Worm (Caenorhabditis elegans) whole organism, L1 larva: ENCODE data around the gene C27F2.4.
A peak's percentile ranks its signal among the peaks of the same experiment; 100 is the strongest.

Source experiments
- C16A3.4 ChIP-seq: fragments of 150-350 bp; optimal IDR thresholded peaks from 2 replicates; lab custom pipeline; 2014; ENCODE audit warnings: missing biosample characterization, missing genetic modification characterization
- Y116A8C.19 ChIP-seq: sonication (generic microtip); optimal IDR thresholded peaks from 2 replicates; lab custom pipeline; 2016; ENCODE audit warnings: missing compliant biosample characterization, missing genetic modification characterization, borderline replicate concordance
- aha-1 ChIP-seq: fragments of 150-350 bp; optimal IDR thresholded peaks from 2 replicates; lab custom pipeline; 2014; ENCODE audit warnings: missing biosample characterization, missing genetic modification characterization
- aly-2 ChIP-seq: fragments of 150-350 bp; optimal IDR thresholded peaks from 2 replicates; lab custom pipeline; 2014; ENCODE audit warnings: missing biosample characterization, missing genetic modification characterization
- ceh-63 ChIP-seq: fragments of 200-800 bp; sonication (Bioruptor generic); optimal IDR thresholded peaks from 2 replicates; lab custom pipeline; 2018; ENCODE audit warnings: mild to moderate bottlenecking, missing genetic modification characterization, missing compliant biosample characterization
- ceh-82 ChIP-seq, 3 experiments: fragments of 150-350 bp in 1 of 3; sonication (generic microtip) in 2 of 3; optimal IDR thresholded peaks; 2 replicates each; lab custom pipeline; 2014 to 2017; ENCODE audit warnings: missing biosample characterization in 3 of 3, missing genetic modification characterization in 3 of 3
- ceh-88 ChIP-seq: fragments of 200-800 bp; sonication (Bioruptor generic); IDR thresholded peaks from 2 replicates; pipeline ENCODE4 v1.3.6; 2022; ENCODE audit warnings: missing genetic modification characterization, missing compliant biosample characterization
- dpl-1 ChIP-seq, 3 experiments: fragments of 150-350 bp in 2 of 3; sonication (generic microtip) in 1 of 3; optimal IDR thresholded peaks; 2 replicates each; lab custom pipeline; 2014 to 2017; ENCODE audit warnings: missing biosample characterization in 3 of 3, missing genetic modification characterization in 3 of 3, missing genetic modification reagents in 3 of 3
- efl-1 ChIP-seq, 4 experiments: fragments of 150-350 bp; optimal IDR thresholded peaks in 3 of 4; peaks in 1 of 4; 1 replicate in 1 of 4; 2 replicates in 3 of 4; lab custom pipeline; 2014; ENCODE audit warnings: missing biosample characterization in 2 of 4, missing genetic modification characterization in 2 of 4, missing genetic modification reagents in 2 of 4
- efl-3 ChIP-seq: fragments of 200-800 bp; sonication (Bioruptor generic); optimal IDR thresholded peaks from 2 replicates; lab custom pipeline; 2018; ENCODE audit warnings: mild to moderate bottlenecking, missing genetic modification characterization, missing compliant biosample characterization
- elt-3 ChIP-seq, 6 experiments: fragments of 150-350 bp in 1 of 6; sonication (generic microtip); optimal IDR thresholded peaks; 2 replicates each; lab custom pipeline; 2017 to 2018; ENCODE audit warnings: missing biosample characterization in 6 of 6, missing genetic modification characterization in 6 of 6, inconsistent platforms in 1 of 6
- ets-5 ChIP-seq: fragments of 200-800 bp; sonication (Bioruptor generic); IDR thresholded peaks from 2 replicates; pipeline ENCODE4 v1.3.6; 2022; ENCODE audit warnings: missing genetic modification characterization, missing compliant biosample characterization
- fkh-4 ChIP-seq: sonication (generic microtip); optimal IDR thresholded peaks from 2 replicates; lab custom pipeline; 2016; ENCODE audit warnings: missing compliant biosample characterization, missing genetic modification characterization, borderline replicate concordance
- fkh-8 ChIP-seq: sonication (generic microtip); optimal IDR thresholded peaks from 2 replicates; lab custom pipeline; 2016; ENCODE audit warnings: mild to moderate bottlenecking, missing genetic modification characterization, missing compliant biosample characterization
- fos-1 ChIP-seq: fragments of 150-350 bp; optimal IDR thresholded peaks from 2 replicates; lab custom pipeline; 2014; ENCODE audit warnings: missing biosample characterization, missing genetic modification characterization
- grh-1 ChIP-seq: fragments of 200-800 bp; sonication (Bioruptor generic); IDR thresholded peaks from 2 replicates; pipeline ENCODE4 v1.3.6; 2022; ENCODE audit warnings: missing genetic modification reagents, missing genetic modification characterization, missing compliant biosample characterization
- hlh-17 ChIP-seq: fragments of 200-800 bp; sonication (Bioruptor generic); optimal IDR thresholded peaks from 2 replicates; lab custom pipeline; 2018; ENCODE audit warnings: missing genetic modification characterization, mild to moderate bottlenecking, missing compliant biosample characterization, moderate library complexity, borderline replicate concordance
- hpl-2 ChIP-seq: fragments of 150-350 bp; optimal IDR thresholded peaks from 2 replicates; lab custom pipeline; 2014; ENCODE audit warnings: missing biosample characterization, missing genetic modification reagents, missing genetic modification characterization
- irx-1 ChIP-seq: sonication (generic microtip); optimal IDR thresholded peaks from 2 replicates; lab custom pipeline; 2016; ENCODE audit warnings: missing genetic modification characterization, missing compliant biosample characterization
- isw-1 ChIP-seq: fragments of 200-800 bp; sonication (Bioruptor generic); IDR thresholded peaks from 2 replicates; pipeline ENCODE4 v1.3.6; 2022; ENCODE audit warnings: missing genetic modification characterization, missing compliant biosample characterization
- lin-14 ChIP-seq: fragments of 200-800 bp; sonication (Bioruptor generic); optimal IDR thresholded peaks from 2 replicates; lab custom pipeline; 2018; ENCODE audit warnings: mild to moderate bottlenecking, missing genetic modification characterization, moderate library complexity, missing compliant biosample characterization
- lin-39 ChIP-seq: fragments of 150-350 bp; optimal IDR thresholded peaks from 2 replicates; lab custom pipeline; 2014; ENCODE audit warnings: missing biosample characterization, missing genetic modification reagents, missing genetic modification characterization
- mdl-1 ChIP-seq, 2 experiments: fragments of 150-350 bp; optimal IDR thresholded peaks; 2 replicates each; lab custom pipeline; 2014 to 2017; ENCODE audit warnings: missing biosample characterization in 2 of 2, missing genetic modification characterization in 2 of 2, inconsistent platforms in 1 of 2
- nhr-47 ChIP-seq: sonication (generic microtip); optimal IDR thresholded peaks from 2 replicates; lab custom pipeline; 2016; ENCODE audit warnings: mild to moderate bottlenecking, missing genetic modification characterization, moderate library complexity, missing compliant biosample characterization
- nhr-90 ChIP-seq: sonication (generic microtip); optimal IDR thresholded peaks from 2 replicates; lab custom pipeline; 2016; ENCODE audit warnings: mild to moderate bottlenecking, missing genetic modification characterization, missing compliant biosample characterization; ENCODE audit not compliant: poor library complexity
- skn-1 ChIP-seq: fragments of 150-350 bp; optimal IDR thresholded peaks from 2 replicates; lab custom pipeline; 2014; ENCODE audit warnings: missing biosample characterization, missing genetic modification characterization
- snu-23 ChIP-seq: sonication (generic microtip); optimal IDR thresholded peaks from 2 replicates; lab custom pipeline; 2016; ENCODE audit warnings: missing genetic modification characterization, missing compliant biosample characterization
- sox-4 ChIP-seq: sonication (generic microtip); optimal IDR thresholded peaks from 2 replicates; lab custom pipeline; 2016; ENCODE audit warnings: missing genetic modification characterization, missing compliant biosample characterization
- sptf-1 ChIP-seq: fragments of 150-350 bp; optimal IDR thresholded peaks from 2 replicates; lab custom pipeline; 2014; ENCODE audit warnings: missing biosample characterization, missing genetic modification characterization
- tbx-2 ChIP-seq: sonication (generic microtip); optimal IDR thresholded peaks from 2 replicates; lab custom pipeline; 2016; ENCODE audit warnings: missing genetic modification characterization, missing compliant biosample characterization
- tlp-1 ChIP-seq: fragments of 150-350 bp; optimal IDR thresholded peaks from 2 replicates; lab custom pipeline; 2014; ENCODE audit warnings: missing biosample characterization, missing genetic modification characterization
- unc-130 ChIP-seq: fragments of 150-350 bp; optimal IDR thresholded peaks from 2 replicates; lab custom pipeline; 2017; ENCODE audit warnings: missing biosample characterization, missing genetic modification characterization, inconsistent platforms
- unc-30 ChIP-seq: sonication (generic microtip); optimal IDR thresholded peaks from 2 replicates; lab custom pipeline; 2017; ENCODE audit warnings: missing biosample characterization, missing genetic modification characterization
- unc-86 ChIP-seq: sonication (generic microtip); optimal IDR thresholded peaks from 2 replicates; lab custom pipeline; 2016; ENCODE audit warnings: missing genetic modification characterization, missing compliant biosample characterization
- vab-15 ChIP-seq: sonication (generic microtip); optimal IDR thresholded peaks from 2 replicates; lab custom pipeline; 2017; ENCODE audit warnings: missing genotype, mild to moderate bottlenecking, missing genetic modification characterization, missing compliant biosample characterization
- xbp-1 ChIP-seq: sonication (generic microtip); optimal IDR thresholded peaks from 2 replicates; lab custom pipeline; 2016; ENCODE audit warnings: missing genetic modification characterization, missing compliant biosample characterization
- zip-4 ChIP-seq: fragments of 200-800 bp; sonication (Bioruptor generic); optimal IDR thresholded peaks from 2 replicates; lab custom pipeline; 2018; ENCODE audit warnings: mild to moderate bottlenecking, missing genetic modification characterization, moderate library complexity, missing compliant biosample characterization

The C27F2.4 gene

DNA sequence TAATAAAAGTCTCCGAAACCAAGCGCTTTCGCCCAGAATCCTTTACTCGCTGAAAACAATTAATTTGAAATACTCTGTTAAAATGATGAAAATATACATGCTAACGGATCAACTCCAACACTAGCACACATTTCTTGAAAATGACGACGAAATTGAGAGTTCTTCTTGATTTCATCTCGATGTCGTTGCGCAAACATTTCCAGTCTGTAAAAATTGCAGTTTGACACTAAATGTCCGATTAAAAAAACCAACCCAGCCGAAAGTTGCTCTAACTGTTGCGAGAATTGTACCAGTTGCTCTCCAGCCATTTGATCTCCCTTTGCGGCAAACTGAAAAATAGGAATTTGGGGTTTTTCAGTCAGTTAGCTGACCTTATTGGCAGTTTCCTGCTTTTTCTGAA, 1.2 kb upstream of the C27F2.4 start:
- no peak for TF ChIP-seq fkh-8 (tag; lab: Kevin White, UChicago)
- no peak for TF ChIP-seq tbx-2
- TF ChIP-seq dpl-1 (GFP tag; optimal IDR thresholded peaks at IDR 0.05; lab: Kevin White, UChicago) = no peak
- no peak for TF ChIP-seq zip-4 (GFP tag; lab: Kevin White, UChicago)
- TF ChIP-seq efl-1 (optimal IDR thresholded peaks at IDR 0.05; lab: Kevin White, UChicago) = no peak
- peak in 1 of 2 experiments; percentile 26 for TF ChIP-seq efl-1 (GFP tag; optimal IDR thresholded peaks at IDR 0.05 in 1 of 2; lab: Kevin White, UChicago)
- no peak for TF ChIP-seq sptf-1
- TF ChIP-seq sox-4 (tag; lab: Kevin White, UChicago) = no peak
- no peak for TF ChIP-seq skn-1 (tag; lab: Kevin White, UChicago)

DNA sequence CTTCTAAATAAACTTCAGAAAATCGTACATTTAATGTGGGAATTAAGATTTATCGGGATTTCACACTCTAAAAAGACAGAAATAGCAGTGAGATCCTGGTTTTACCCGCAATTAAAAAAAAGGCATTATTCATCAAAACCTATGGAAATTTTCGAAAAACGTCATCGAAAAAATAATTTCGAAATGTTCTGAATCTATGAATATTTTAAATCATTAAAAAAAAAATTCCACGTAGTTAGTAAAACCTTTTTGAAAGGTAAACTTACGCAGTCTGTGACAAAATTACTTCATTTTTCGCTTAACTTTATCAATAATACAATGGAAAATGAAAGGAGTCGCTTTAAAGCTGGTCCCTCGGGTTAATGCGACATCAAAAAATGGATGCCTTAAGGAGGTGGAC, 3.5 kb downstream of the C27F2.4 start, which contains the start of gene C26E6.1:
Gene C26E6.1 (plus strand): TSS at position 301 of the 400 bp plus-strand sequence.
- no peak for TF ChIP-seq hpl-2 (GFP tag; lab: Kevin White, UChicago)
- no peak for TF ChIP-seq nhr-47 (tag; lab: Kevin White, UChicago)
- no peak for TF ChIP-seq vab-15
- no peak for TF ChIP-seq fkh-4 (tag; lab: Kevin White, UChicago)
- no peak for TF ChIP-seq elt-3 (tag; optimal IDR thresholded peaks at IDR 0.05; lab: Kevin White, UChicago)
- TF ChIP-seq irx-1 (tag; lab: Kevin White, UChicago) = no peak
- no peak for TF ChIP-seq mdl-1 (tag; optimal IDR thresholded peaks at IDR 0.05; lab: Kevin White, UChicago)
- TF ChIP-seq ceh-63 (GFP tag; lab: Kevin White, UChicago) = no peak
- TF ChIP-seq hlh-17 = no peak
- TF ChIP-seq sptf-1 = no peak
- no peak for TF ChIP-seq aly-2 (tag; lab: Kevin White, UChicago)
- no peak for TF ChIP-seq efl-3 (GFP tag; lab: Kevin White, UChicago)
- TF ChIP-seq unc-130 (tag; lab: Kevin White, UChicago) = no peak
- TF ChIP-seq nhr-90 (tag; lab: Kevin White, UChicago) = no peak
- TF ChIP-seq unc-30 (tag; lab: Kevin White, UChicago) = no peak
- no peak for TF ChIP-seq ceh-82 (tag; optimal IDR thresholded peaks at IDR 0.05; lab: Kevin White, UChicago)
- no peak for TF ChIP-seq fos-1 (tag; lab: Kevin White, UChicago)
- TF ChIP-seq unc-86 (tag; lab: Kevin White, UChicago) = no peak
- no peak for TF ChIP-seq xbp-1

DNA sequence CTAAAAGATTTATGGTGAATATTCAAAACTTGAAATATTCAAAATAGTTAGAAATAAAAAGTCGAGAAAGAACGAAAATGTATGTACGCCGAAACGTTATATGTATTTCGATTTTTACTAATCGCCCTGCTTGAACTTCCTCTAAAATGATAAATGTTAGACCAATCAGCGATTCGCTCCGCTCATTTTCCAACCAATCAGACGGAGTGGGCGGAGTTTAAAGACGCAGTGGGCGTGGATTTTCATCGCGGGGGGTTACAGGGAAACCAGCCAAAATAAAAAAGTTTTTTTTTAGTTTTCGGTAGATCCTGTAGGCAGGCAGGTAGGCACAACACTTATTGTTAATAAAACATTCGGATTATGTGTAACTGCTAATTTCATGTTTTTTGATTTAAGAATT, 7.1 kb downstream of the C27F2.4 start:
- TF ChIP-seq ceh-88 = no peak
- TF ChIP-seq, all 84 proteins: peak for 0

DNA sequence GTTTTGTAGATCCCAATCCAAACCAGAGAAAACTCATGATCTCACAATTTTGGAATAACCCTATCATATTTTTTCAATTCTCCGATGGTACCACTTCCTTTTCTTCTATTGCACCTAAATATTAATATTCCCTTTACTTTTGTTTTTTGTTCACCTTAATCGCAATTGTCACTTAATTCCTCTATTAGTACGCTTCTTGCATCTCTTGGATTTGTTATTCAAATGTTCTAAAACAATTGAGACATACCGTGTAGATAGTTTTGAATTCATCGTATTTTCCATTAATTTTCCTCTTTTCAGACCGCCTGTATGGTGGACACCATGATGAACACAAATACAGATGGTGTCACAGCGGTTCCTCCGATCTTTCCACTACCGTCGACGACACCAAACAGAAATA, 8.3 kb downstream of the C27F2.4 start, which contains the start of gene flh-2:
Gene flh-2 (plus strand): TSS at position 301 of the 400 bp plus-strand sequence.
- no peak for TF ChIP-seq lin-39 (tag; lab: Kevin White, UChicago)
- no peak for TF ChIP-seq isw-1 (GFP tag; lab: Robert Waterston, UW)
- no peak for TF ChIP-seq hpl-2 (GFP tag; lab: Kevin White, UChicago)
- no peak for TF ChIP-seq unc-30 (tag; lab: Kevin White, UChicago)
- no peak for TF ChIP-seq snu-23 (GFP tag; lab: Kevin White, UChicago)
- no peak for TF ChIP-seq grh-1 (GFP tag; lab: Robert Waterston, UW)
- no peak for TF ChIP-seq efl-1 (optimal IDR thresholded peaks at IDR 0.05; lab: Kevin White, UChicago)
- no peak for TF ChIP-seq efl-1 (GFP tag; optimal IDR thresholded peaks at IDR 0.05 in 1 of 2; lab: Kevin White, UChicago)
- TF ChIP-seq tlp-1 (tag; lab: Kevin White, UChicago) = no peak
- no peak for TF ChIP-seq C16A3.4 (tag; lab: Kevin White, UChicago)
- TF ChIP-seq lin-14 (GFP tag; lab: Kevin White, UChicago) = no peak
- no peak for TF ChIP-seq Y116A8C.19 (tag; lab: Kevin White, UChicago)
- no peak for TF ChIP-seq skn-1 (tag; lab: Kevin White, UChicago)
- no peak for TF ChIP-seq ets-5 (GFP tag; lab: Robert Waterston, UW)
- no peak for TF ChIP-seq aha-1 (tag; lab: Kevin White, UChicago)
- TF ChIP-seq unc-130 (tag; lab: Kevin White, UChicago) = no peak
